Fruit fly (Drosophila melanogaster) whole organism, embryonic: ENCODE results near the gene TfIIA-S.

ENCODE experiments used
- Atf3 ChIP-seq: fragments of 200-800 bp; sonication (Bioruptor generic); optimal IDR thresholded peaks from 3 replicates; lab custom pipeline; 2016; ENCODE audit warnings: missing biosample characterization, missing genetic modification characterization
- BEAF-32 ChIP-seq: fragments of 200-800 bp; sonication (Bioruptor generic); optimal IDR thresholded peaks from 3 replicates; lab custom pipeline; 2017; ENCODE audit warnings: missing biosample characterization, missing genetic modification characterization, mild to moderate bottlenecking, moderate library complexity, missing genetic modification reagents
- Bdp1 ChIP-seq: fragments of 200-800 bp; sonication (Bioruptor generic); optimal IDR thresholded peaks from 3 replicates; lab custom pipeline; 2016; ENCODE audit warnings: missing biosample characterization, missing genetic modification characterization
- CG10267 ChIP-seq: fragments of 200-800 bp; sonication (Bioruptor generic); optimal IDR thresholded peaks from 2 replicates; lab custom pipeline; 2018; ENCODE audit warnings: missing biosample characterization, mild to moderate bottlenecking, missing genetic modification characterization, moderate library complexity
- CG12071 ChIP-seq: fragments of 200-800 bp; sonication (Bioruptor generic); optimal IDR thresholded peaks from 3 replicates; lab custom pipeline; 2018; ENCODE audit warnings: missing biosample characterization, mild to moderate bottlenecking, missing genetic modification characterization
- CG12236 ChIP-seq: fragments of 200-800 bp; sonication (Bioruptor generic); optimal IDR thresholded peaks from 2 replicates; lab custom pipeline; 2016; ENCODE audit warnings: missing biosample characterization, missing genetic modification characterization
- CG13287 ChIP-seq: fragments of 200-800 bp; sonication (Bioruptor generic); IDR thresholded peaks from 2 replicates; pipeline ENCODE4 v1.3.6; 2022; ENCODE audit warnings: missing biosample characterization, missing genetic modification characterization; ENCODE audit not compliant: partially characterized antibody
- CG13296 ChIP-seq: fragments of 200-800 bp; sonication (Bioruptor generic); optimal IDR thresholded peaks from 3 replicates; lab custom pipeline; 2018; ENCODE audit warnings: missing biosample characterization, mild to moderate bottlenecking, missing genetic modification characterization
- CG13424 ChIP-seq: fragments of 200-800 bp; sonication (Bioruptor generic); optimal IDR thresholded peaks from 2 replicates; lab custom pipeline; 2019; ENCODE audit warnings: missing biosample characterization, mild to moderate bottlenecking, missing genetic modification characterization, moderate library complexity
- CG14710 ChIP-seq: fragments of 200-800 bp; sonication (Bioruptor generic); optimal IDR thresholded peaks from 3 replicates; lab custom pipeline; 2019; ENCODE audit warnings: missing biosample characterization, mild to moderate bottlenecking, missing genetic modification characterization, moderate library complexity
- CG15696 ChIP-seq: fragments of 200-800 bp; sonication (Bioruptor generic); optimal IDR thresholded peaks from 2 replicates; lab custom pipeline; 2019; ENCODE audit warnings: missing biosample characterization, mild to moderate bottlenecking, missing genetic modification characterization, moderate library complexity
- CG17328 ChIP-seq: fragments of 200-800 bp; sonication (Bioruptor generic); IDR thresholded peaks from 2 replicates; pipeline ENCODE4 v1.3.6; 2022; ENCODE audit warnings: missing biosample characterization, missing genetic modification characterization
- CG17568 ChIP-seq: fragments of 200-800 bp; sonication (Bioruptor generic); optimal IDR thresholded peaks from 2 replicates; lab custom pipeline; 2018; ENCODE audit warnings: missing biosample characterization, mild to moderate bottlenecking, missing genetic modification characterization, moderate library complexity
- CG18262 ChIP-seq: fragments of 200-800 bp; optimal IDR thresholded peaks from 3 replicates; lab custom pipeline; 2019; ENCODE audit warnings: missing biosample characterization, mild to moderate bottlenecking, missing genetic modification characterization, moderate library complexity
- CG30020 ChIP-seq: fragments of 200-800 bp; optimal IDR thresholded peaks from 2 replicates; lab custom pipeline; 2019; ENCODE audit warnings: missing biosample characterization, mild to moderate bottlenecking, missing genetic modification characterization, moderate library complexity
- CG3281 ChIP-seq: fragments of 200-800 bp; sonication (Bioruptor generic); optimal IDR thresholded peaks from 3 replicates; lab custom pipeline; 2017; ENCODE audit warnings: missing biosample characterization, mild to moderate bottlenecking, missing genetic modification characterization
- CG34376 ChIP-seq: fragments of 200-800 bp; sonication (Bioruptor generic); optimal IDR thresholded peaks from 2 replicates; lab custom pipeline; 2018; ENCODE audit warnings: missing biosample characterization, mild to moderate bottlenecking, missing genetic modification characterization
- CG3995 ChIP-seq: fragments of 200-800 bp; sonication (Bioruptor generic); optimal IDR thresholded peaks from 3 replicates; lab custom pipeline; 2016; ENCODE audit warnings: missing biosample characterization, missing genetic modification characterization
- CG42726 ChIP-seq: fragments of 200-800 bp; sonication (Bioruptor generic); IDR thresholded peaks from 2 replicates; pipeline ENCODE4 v1.3.6; 2022; ENCODE audit warnings: missing biosample characterization, missing genetic modification characterization; ENCODE audit not compliant: partially characterized antibody
- CG4617 ChIP-seq: fragments of 200-800 bp; sonication (Bioruptor generic); optimal IDR thresholded peaks from 3 replicates; lab custom pipeline; 2016; ENCODE audit warnings: missing biosample characterization, missing genetic modification characterization, borderline replicate concordance
- CG5180 ChIP-seq: fragments of 200-800 bp; sonication (Bioruptor generic); optimal IDR thresholded peaks from 3 replicates; lab custom pipeline; 2017; ENCODE audit warnings: missing biosample characterization, missing genetic modification characterization, mild to moderate bottlenecking, moderate library complexity, missing genetic modification reagents
- CG7963 ChIP-seq: fragments of 200-800 bp; sonication (Bioruptor generic); IDR thresholded peaks from 3 replicates; pipeline ENCODE4 v1.3.6; 2022; ENCODE audit warnings: missing biosample characterization, missing genetic modification characterization; ENCODE audit not compliant: partially characterized antibody
- CG8765 ChIP-seq: fragments of 200-800 bp; sonication (Bioruptor generic); IDR thresholded peaks from 2 replicates; pipeline ENCODE4 v1.3.6; 2022; ENCODE audit warnings: missing biosample characterization, missing genetic modification characterization
- CHES-1-like ChIP-seq: fragments of 200-800 bp; sonication (Bioruptor generic); optimal IDR thresholded peaks from 2 replicates; lab custom pipeline; 2016; ENCODE audit warnings: missing biosample characterization, missing genetic modification characterization
- CTCF ChIP-seq: fragments of 200-800 bp; sonication (Bioruptor generic); optimal IDR thresholded peaks from 2 replicates; lab custom pipeline; 2017; ENCODE audit warnings: missing biosample characterization, mild to moderate bottlenecking, missing genetic modification characterization, moderate library complexity
- Deaf1 ChIP-seq: fragments of 200-800 bp; optimal IDR thresholded peaks from 3 replicates; lab custom pipeline; 2019; ENCODE audit warnings: missing biosample characterization, mild to moderate bottlenecking, missing genetic modification characterization, moderate library complexity
- Dref ChIP-seq: fragments of 200-800 bp; sonication (Bioruptor generic); IDR thresholded peaks from 2 replicates; pipeline ENCODE4 v1.3.6; 2022; ENCODE audit warnings: missing biosample characterization, missing genetic modification characterization
- GATAe ChIP-seq: fragments of 200-800 bp; sonication (Bioruptor generic); conservative IDR thresholded peaks from 2 replicates; pipeline ENCODE4 v1.3.6; 2022; ENCODE audit warnings: missing biosample characterization, missing genetic modification characterization
- Hey ChIP-seq: fragments of 200-800 bp; sonication (Bioruptor generic); optimal IDR thresholded peaks from 3 replicates; lab custom pipeline; 2018; ENCODE audit warnings: missing biosample characterization, mild to moderate bottlenecking, missing genetic modification characterization
- Hr39 ChIP-seq: fragments of >200 bp; optimal IDR thresholded peaks from 2 replicates; lab custom pipeline; 2017
- amos ChIP-seq: fragments of 200-800 bp; sonication (Bioruptor generic); IDR thresholded peaks from 2 replicates; pipeline ENCODE4 v1.3.6; 2022; ENCODE audit warnings: missing biosample characterization, missing genetic modification characterization; ENCODE audit not compliant: partially characterized antibody
- ato ChIP-seq: fragments of 200-800 bp; sonication (Bioruptor generic); IDR thresholded peaks from 2 replicates; pipeline ENCODE4 v1.3.6; 2022; ENCODE audit warnings: missing biosample characterization, missing genetic modification characterization; ENCODE audit not compliant: partially characterized antibody
- btn ChIP-seq: fragments of 200-800 bp; sonication (Bioruptor generic); optimal IDR thresholded peaks from 2 replicates; lab custom pipeline; 2016; ENCODE audit warnings: missing biosample characterization, missing genetic modification characterization
- dmrt11E ChIP-seq: fragments of 200-800 bp; sonication (Bioruptor generic); optimal IDR thresholded peaks from 3 replicates; lab custom pipeline; 2018; ENCODE audit warnings: missing biosample characterization, mild to moderate bottlenecking, missing genetic modification characterization, moderate library complexity
- esg ChIP-seq: fragments of 200-800 bp; sonication (Bioruptor generic); conservative IDR thresholded peaks from 2 replicates; pipeline ENCODE4 v1.3.6; 2022; ENCODE audit warnings: missing biosample characterization, missing genetic modification characterization
- hbn ChIP-seq: fragments of 200-800 bp; sonication (Bioruptor generic); IDR thresholded peaks from 2 replicates; pipeline ENCODE4 v1.3.6; 2022; ENCODE audit warnings: missing biosample characterization, missing genetic modification characterization; ENCODE audit not compliant: partially characterized antibody
- jigr1 ChIP-seq: fragments of 200-800 bp; sonication (Bioruptor generic); IDR thresholded peaks from 3 replicates; pipeline ENCODE4 v1.3.6; 2022; ENCODE audit warnings: missing biosample characterization, missing genetic modification characterization
- jumu ChIP-seq: fragments of 200-800 bp; sonication (Bioruptor generic); optimal IDR thresholded peaks from 3 replicates; lab custom pipeline; 2016; ENCODE audit warnings: missing biosample characterization, missing genetic modification characterization
- lab ChIP-seq: fragments of 200-800 bp; sonication (Bioruptor generic); optimal IDR thresholded peaks from 3 replicates; lab custom pipeline; 2017; ENCODE audit warnings: missing biosample characterization, missing genetic modification characterization, mild to moderate bottlenecking, moderate library complexity, missing genetic modification reagents
- pho ChIP-seq: fragments of 200-800 bp; sonication (Bioruptor generic); optimal IDR thresholded peaks from 2 replicates; lab custom pipeline; 2016; ENCODE audit warnings: missing biosample characterization, missing genetic modification characterization
- phol ChIP-seq: fragments of 200-800 bp; sonication (Bioruptor generic); optimal IDR thresholded peaks from 3 replicates; lab custom pipeline; 2018; ENCODE audit warnings: missing biosample characterization, mild to moderate bottlenecking, missing genetic modification characterization, moderate library complexity
- row ChIP-seq: fragments of 200-800 bp; sonication (Bioruptor generic); IDR thresholded peaks from 3 replicates; pipeline ENCODE4 v1.3.6; 2022; ENCODE audit warnings: missing biosample characterization, missing genetic modification characterization
- slou ChIP-seq: fragments of 200-800 bp; sonication (Bioruptor generic); optimal IDR thresholded peaks from 3 replicates; lab custom pipeline; 2016; ENCODE audit warnings: missing biosample characterization, missing genetic modification characterization
- tna ChIP-seq: fragments of 200-800 bp; sonication (Bioruptor generic); IDR thresholded peaks from 2 replicates; pipeline ENCODE4 v1.3.6; 2022; ENCODE audit warnings: missing biosample characterization, missing genetic modification characterization; ENCODE audit not compliant: partially characterized antibody
- toy ChIP-seq: fragments of 200-800 bp; sonication (Bioruptor generic); IDR thresholded peaks from 2 replicates; pipeline ENCODE4 v1.3.6; 2022; ENCODE audit warnings: missing biosample characterization, missing genetic modification characterization
- unc-4 ChIP-seq: fragments of 200-800 bp; sonication (Bioruptor generic); IDR thresholded peaks from 2 replicates; pipeline ENCODE4 v1.3.6; 2022; ENCODE audit warnings: missing biosample characterization, missing genetic modification characterization; ENCODE audit not compliant: partially characterized antibody

TfIIA-S gene

dm6 chr3R:23933684-23934575, 43.1 kb upstream of the TfIIA-S start, which contains the start of gene CG5854 (continued):
- peak; percentile 56 for TF ChIP-seq Atf3
- peak; percentile 88 for TF ChIP-seq CG17328 (GFP tag; lab: Robert Waterston, UW)
- TF ChIP-seq CG13296: peak; percentile 30
- TF ChIP-seq CTCF (GFP tag; lab: Kevin White, UChicago): no peak
- peak; percentile 89 for TF ChIP-seq lab (GFP tag; lab: Kevin White, UChicago)
- TF ChIP-seq slou: no peak
- TF ChIP-seq CG12071 (GFP tag; lab: Kevin White, UChicago): peak; percentile 75
- peak; percentile 72 for TF ChIP-seq phol (tag; lab: Kevin White, UChicago)
- TF ChIP-seq CG10267 (tag; lab: Kevin White, UChicago): peak; percentile 39
- peak; percentile 69 for TF ChIP-seq CG13424 (tag; lab: Kevin White, UChicago)
- TF ChIP-seq CG3281 (GFP tag; lab: Kevin White, UChicago): peak; percentile 79
- TF ChIP-seq CG15696 (tag; lab: Kevin White, UChicago): peak; percentile 22
- TF ChIP-seq tna: no peak
- TF ChIP-seq CG18262: peak; percentile 80
- TF ChIP-seq row: peak; percentile 50; the same call in 2 of the 3 replicates
- TF ChIP-seq CG7963: no peak
- peak; percentile 24 for TF ChIP-seq Hey
- no peak for TF ChIP-seq Bdp1 (GFP tag; lab: Kevin White, UChicago)

- no peak for TF ChIP-seq CG15696 (tag; lab: Kevin White, UChicago)
- TF ChIP-seq GATAe (GFP tag; lab: Robert Waterston, UW): no peak
- no peak for TF ChIP-seq jumu (GFP tag; lab: Kevin White, UChicago)
- no peak for TF ChIP-seq esg (GFP tag; lab: Robert Waterston, UW)
These were observed 42.5 kb upstream of the TfIIA-S start, which contains the start of gene RpS19b for dm6 chr3R:23933430-23933683. RpS19b (minus strand) TSS chr3R:23933530.

- no peak for TF ChIP-seq btn (GFP tag; lab: Kevin White, UChicago)
- TF ChIP-seq CG5180 (GFP tag; lab: Kevin White, UChicago): no peak
- no peak for TF ChIP-seq pho
- peak; percentile 50 for TF ChIP-seq hbn
- peak; percentile 18 for TF ChIP-seq Deaf1
- TF ChIP-seq CG13287 (GFP tag; lab: Robert Waterston, UW): peak; percentile 70; the same call in 1 of the 2 replicates
- TF ChIP-seq Hr39 (lab: Kevin White, UChicago): no peak
- TF ChIP-seq CHES-1-like (GFP tag; lab: Kevin White, UChicago): peak; percentile 66
- TF ChIP-seq CG42726 (GFP tag; lab: Robert Waterston, UW): no peak
- no peak for TF ChIP-seq CG8765 (GFP tag; lab: Robert Waterston, UW)
- peak; percentile 99 for TF ChIP-seq CG3995 (GFP tag; lab: Kevin White, UChicago)
- peak; percentile 42 for TF ChIP-seq CG30020 (tag; lab: Kevin White, UChicago)
- peak; percentile 9 for TF ChIP-seq CG34376
- peak; percentile 8; the same call in 1 of the 2 replicates for TF ChIP-seq ato (GFP tag; lab: Robert Waterston, UW)
- TF ChIP-seq CG17568: peak; percentile 68
- peak; percentile 17 for TF ChIP-seq dmrt11E (tag; lab: Kevin White, UChicago)
- no peak for TF ChIP-seq toy
- TF ChIP-seq BEAF-32: peak; percentile 64
- TF ChIP-seq Dref: peak; percentile 67
- TF ChIP-seq CG4617: peak; percentile 96
- TF ChIP-seq jigr1 (GFP tag; lab: Robert Waterston, UW): no peak
- peak; percentile 32; the same call in 1 of the 2 replicates for TF ChIP-seq amos
- TF ChIP-seq unc-4: peak; percentile 63
- no peak for TF ChIP-seq CG12236 (GFP tag; lab: Kevin White, UChicago)
- TF ChIP-seq CG14710: peak; percentile 84
- TF ChIP-seq esg (GFP tag; lab: Robert Waterston, UW): no peak
These were observed 40.4 kb upstream of the TfIIA-S start, which contains the start of the genes Rpt2 and CG13599 for dm6 chr3R:23931095-23931728. Rpt2 (minus strand) TSS chr3R:23931558. CG13599 (plus strand) TSS chr3R:23931639.
